Worm (Caenorhabditis elegans): ENCODE results near the gene Y22D7AL.1.
A peak's percentile ranks its signal among the peaks of the same experiment; 100 is the strongest.

Gene Y22D7AL.1

ce11 chrIII:1618915-1619314 is 33.4 kb upstream of the Y22D7AL.1 start, which contains the start of gene Y22D7AL.10:
Y22D7AL.10 (minus strand) TSS chrIII:1618929.
- TF ChIP-seq K11D2.4 (GFP tag; IDR thresholded peaks at IDR 0.05) (peak; percentile 97), egl-18 (GFP tag; IDR thresholded peaks at IDR 0.05) (peak; percentile 90), die-1 (tag; optimal IDR thresholded peaks at IDR 0.05) (peak; percentile 77), ztf-25 (GFP tag; IDR thresholded peaks at IDR 0.05) (0 out of 2 replicates have a peak, but pooled peaks have one; percentile 73), nfya-2 (GFP tag; IDR thresholded peaks at IDR 0.05) (peak; percentile 100), tlf-1 (GFP tag; optimal IDR thresholded peaks at IDR 0.05) (peak; percentile 100), nhr-179 (tag; optimal IDR thresholded peaks at IDR 0.05) (no peak), ztf-3 (GFP tag; optimal IDR thresholded peaks at IDR 0.05) (peak; percentile 83), pha-4 (tag; optimal IDR thresholded peaks at IDR 0.05) (peak; percentile 73), egl-44 (GFP tag; IDR thresholded peaks at IDR 0.05) (peak; percentile 93), ztf-22 (GFP tag; optimal IDR thresholded peaks at IDR 0.05) (peak; percentile 82), lsy-27 (tag; optimal IDR thresholded peaks at IDR 0.05; ENCODE audit: borderline replicate concordance, insufficient read depth) (peak; percentile 48), B0035.1 (tag; optimal IDR thresholded peaks at IDR 0.05) (peak; percentile 94), atf-7 (tag; optimal IDR thresholded peaks at IDR 0.05) (peak; percentile 97), Y95B8A.8 (GFP tag; IDR thresholded peaks at IDR 0.05) (peak; percentile 99), gei-17 (GFP tag; optimal IDR thresholded peaks at IDR 0.05) (peak; percentile 91), C06A6.2 (GFP tag; conservative IDR thresholded peaks at IDR 0.05) (peak; percentile 100), tbp1 (GFP tag; optimal IDR thresholded peaks at IDR 0.05) (peak; percentile 80), repo-1 (tag; optimal IDR thresholded peaks at IDR 0.05) (peak; percentile 99), nhr-120 (GFP tag; IDR thresholded peaks at IDR 0.05) (0 out of 2 replicates have a peak, but pooled peaks have one; percentile 70), somi-1 (GFP tag; optimal IDR thresholded peaks at IDR 0.05) (peak; percentile 96), rcor-1 (GFP tag; IDR thresholded peaks at IDR 0.05) (peak; percentile 97), lag-1 (GFP tag; IDR thresholded peaks at IDR 0.05) (0 out of 2 replicates have a peak, but pooled peaks have one; percentile 56), hlh-12 (tag; optimal IDR thresholded peaks at IDR 0.05) (no peak), nhr-80 (tag; optimal IDR thresholded peaks at IDR 0.05) (peak; percentile 85), nhr-27 (tag; optimal IDR thresholded peaks at IDR 0.05) (peak; percentile 90), attf-5 (GFP tag; optimal IDR thresholded peaks at IDR 0.05) (peak; percentile 95), chd-7 (tag; optimal IDR thresholded peaks at IDR 0.05) (peak; percentile 98), lin-40 (tag; optimal IDR thresholded peaks at IDR 0.05) (peak; percentile 99), unc-62 (GFP tag; optimal IDR thresholded peaks at IDR 0.05) (no peak), mes-4 (tag; optimal IDR thresholded peaks at IDR 0.05) (peak; percentile 56), mcd-1 (GFP tag; IDR thresholded peaks at IDR 0.05) (peak; percentile 98), F22D6.2 (tag; optimal IDR thresholded peaks at IDR 0.05) (peak; percentile 87), mel-28 (tag; optimal IDR thresholded peaks at IDR 0.05; ENCODE audit: borderline replicate concordance) (peak; percentile 87), madf-8 (GFP tag; conservative IDR thresholded peaks at IDR 0.05) (peak; percentile 92), pbrm-1 (GFP tag; IDR thresholded peaks at IDR 0.05) (peak; percentile 99), dpl-1 (GFP tag; optimal IDR thresholded peaks at IDR 0.05) (peak; percentile 92), B0261.1 (tag; optimal IDR thresholded peaks at IDR 0.05) (peak; percentile 51), him-1 (tag; optimal IDR thresholded peaks at IDR 0.05) (peak; percentile 68), lin-26 (GFP tag; IDR thresholded peaks at IDR 0.05) (peak; percentile 81), zim-3 (tag; optimal IDR thresholded peaks at IDR 0.05) (peak; percentile 93), efl-1 (GFP tag; optimal IDR thresholded peaks at IDR 0.05) (peak; percentile 94), aptf-2 (GFP tag; conservative IDR thresholded peaks at IDR 0.05) (peak; percentile 68), madf-6 (GFP tag; IDR thresholded peaks at IDR 0.05) (peak; percentile 97), D2030.7 (GFP tag; IDR thresholded peaks at IDR 0.05) (peak; percentile 99), Y53G8AR.9 (GFP tag; conservative IDR thresholded peaks at IDR 0.05) (peak; percentile 98), lin-54 (GFP tag; optimal IDR thresholded peaks at IDR 0.05) (peak; percentile 98), dox-1 (GFP tag; IDR thresholded peaks at IDR 0.05) (peak; percentile 99), ceh-27 (GFP tag; optimal IDR thresholded peaks at IDR 0.05) (peak; percentile 98)
